Fruit fly (Drosophila melanogaster): ENCODE results near the gene Tango14.

Tango14 gene

dm6 chr2L:1199166-1199565 lies 40.7 kb downstream of the Tango14 start, which contains the start of the genes CG5139 and CG43348:
Gene CG5139 (minus strand): TSS chr2L:1199266.
Gene CG43348 (plus strand): TSS chr2L:1199412.
- TF ChIP-seq CG9948 (tag; optimal IDR thresholded peaks at IDR 0.05) (no peak), CG8301 (tag; optimal IDR thresholded peaks at IDR 0.05) (no peak), gl (tag; optimal IDR thresholded peaks at IDR 0.05) (no peak), CG15710 (tag; optimal IDR thresholded peaks at IDR 0.05) (no peak), CG13204 (GFP tag; optimal IDR thresholded peaks at IDR 0.05) (no peak), EcR (GFP tag; optimal IDR thresholded peaks at IDR 0.05) (no peak), D1 (tag; optimal IDR thresholded peaks at IDR 0.05) (no peak), Ets98B (GFP tag; IDR thresholded peaks at IDR 0.05) (no peak)

- TF ChIP-seq fd96Ca (GFP tag; IDR thresholded peaks at IDR 0.05) (no peak), CG13204 (GFP tag; optimal IDR thresholded peaks at IDR 0.05) (no peak)
Observed at dm6 chr2L:1199912-1200721, 41.7 kb downstream of the Tango14 start, which contains the start of the genes CG43349 and CG5011. Gene CG43349 (plus strand): TSS chr2L:1200205. Gene CG5011 (plus strand): TSS chr2L:1200671.

dm6 chr2L:1201396-1201837 lies 43.0 kb downstream of the Tango14 start:
- TF ChIP-seq Pif1B (GFP tag; optimal IDR thresholded peaks at IDR 0.05) (no peak), CG8159 (tag; optimal IDR thresholded peaks at IDR 0.05) (no peak), Pif1A (GFP tag; optimal IDR thresholded peaks at IDR 0.05) (no peak), EcR (GFP tag; optimal IDR thresholded peaks at IDR 0.05) (no peak), gl (tag; optimal IDR thresholded peaks at IDR 0.05) (no peak), rn (GFP tag; IDR thresholded peaks at IDR 0.05) (no peak), CG9948 (tag; optimal IDR thresholded peaks at IDR 0.05) (no peak), CG8301 (tag; optimal IDR thresholded peaks at IDR 0.05) (no peak), fd96Ca (GFP tag; IDR thresholded peaks at IDR 0.05) (no peak), CG10348 (GFP tag; IDR thresholded peaks at IDR 0.05) (no peak)

- TF ChIP-seq CG4496 (GFP tag; IDR thresholded peaks at IDR 0.05): no peak
Observed at dm6 chr2L:1202445-1202844, 44.0 kb downstream of the Tango14 start.

- TF ChIP-seq CG14655 (GFP tag; optimal IDR thresholded peaks at IDR 0.05) (no peak), CG12605 (GFP tag; IDR thresholded peaks at IDR 0.05) (no peak), CG13204 (GFP tag; optimal IDR thresholded peaks at IDR 0.05) (no peak)
Observed at dm6 chr2L:1203915-1204314, 45.5 kb downstream of the Tango14 start, which contains the start of gene CG14342. Gene CG14342 (plus strand): TSS chr2L:1204215.

- TF ChIP-seq gl (tag; optimal IDR thresholded peaks at IDR 0.05): no peak
- no peak for TF ChIP-seq CG8301 (tag; optimal IDR thresholded peaks at IDR 0.05)
- no peak for TF ChIP-seq EcR (GFP tag; optimal IDR thresholded peaks at IDR 0.05)
- 0 out of 2 replicates have a peak, but pooled peaks have one; percentile 19 for TF ChIP-seq Ets98B (GFP tag; IDR thresholded peaks at IDR 0.05)
- TF ChIP-seq fd96Ca (GFP tag; IDR thresholded peaks at IDR 0.05): 0 out of 3 replicates have a peak, but pooled peaks have one; percentile 29
- 0 out of 2 replicates have a peak, but pooled peaks have one; percentile 22 for TF ChIP-seq CG10348 (GFP tag; IDR thresholded peaks at IDR 0.05)
- no peak for TF ChIP-seq Pif1A (GFP tag; optimal IDR thresholded peaks at IDR 0.05)
- peak; percentile 35; the same call in 1 of the 3 replicates for TF ChIP-seq CG4496 (GFP tag; IDR thresholded peaks at IDR 0.05)
- TF ChIP-seq Pif1B (GFP tag; optimal IDR thresholded peaks at IDR 0.05): no peak
Observed at dm6 chr2L:1207432-1207831, 49.0 kb downstream of the Tango14 start.

All from whole organism, pupa.